Fruit fly (Drosophila melanogaster): ENCODE results near the gene odd.
A peak's percentile ranks its signal among the peaks of the same experiment; 100 is the strongest.

odd gene

dm6 chr2L:3598485-3598884, 8.1 kb downstream of the odd start (continued):
- TF ChIP-seq Eip75B (GFP tag; optimal IDR thresholded peaks at IDR 0.05) (peak; percentile 17), CG34406 (GFP tag; optimal IDR thresholded peaks at IDR 0.05) (peak; percentile 3), CG3919 (GFP tag; optimal IDR thresholded peaks at IDR 0.05) (peak; percentile 69), CG9139 (GFP tag; optimal IDR thresholded peaks at IDR 0.05) (no peak), CG3032 (tag; optimal IDR thresholded peaks at IDR 0.05) (peak; percentile 36), Hr39 (GFP tag; optimal IDR thresholded peaks at IDR 0.05) (peak; percentile 54), Sox14 (GFP tag; optimal IDR thresholded peaks at IDR 0.05) (peak; percentile 48), CG11294 (GFP tag; IDR thresholded peaks at IDR 0.05) (no peak), CG16779 (tag; optimal IDR thresholded peaks at IDR 0.05) (no peak), Hr4 (GFP tag; optimal IDR thresholded peaks at IDR 0.05) (peak; percentile 42), CG32006 (GFP tag; optimal IDR thresholded peaks at IDR 0.05) (peak; percentile 44), CG11762 (GFP tag; optimal IDR thresholded peaks at IDR 0.05; ENCODE audit: insufficient read depth) (no peak), achi (GFP tag; optimal IDR thresholded peaks at IDR 0.05) (peak; percentile 46), fkh (GFP tag; optimal IDR thresholded peaks at IDR 0.05) (no peak), Lpt (GFP tag; optimal IDR thresholded peaks at IDR 0.05) (no peak), CG6854 (GFP tag; optimal IDR thresholded peaks at IDR 0.05) (no peak), dac (GFP tag; optimal IDR thresholded peaks at IDR 0.05) (no peak), CG31627 (GFP tag; optimal IDR thresholded peaks at IDR 0.05) (peak; percentile 56)

- TF ChIP-seq Lpt (GFP tag; optimal IDR thresholded peaks at IDR 0.05) (no peak), lz (GFP tag; optimal IDR thresholded peaks at IDR 0.05) (peak; percentile 33), fd85E (GFP tag; optimal IDR thresholded peaks at IDR 0.05) (no peak), dac (GFP tag; optimal IDR thresholded peaks at IDR 0.05) (no peak), salr (GFP tag; optimal IDR thresholded peaks at IDR 0.05) (no peak), dsx (GFP tag; optimal IDR thresholded peaks at IDR 0.05; ENCODE audit: poor library complexity, severe bottlenecking) (no peak), CG8119 (GFP tag; IDR thresholded peaks at IDR 0.05) (no peak), eg (GFP tag; IDR thresholded peaks at IDR 0.05) (peak; percentile 47; the same call in 1 of the 3 replicates), CG15336 (GFP tag; IDR thresholded peaks at IDR 0.05) (peak; percentile 38; the same call in 1 of the 2 replicates), fd59A (GFP tag; optimal IDR thresholded peaks at IDR 0.05) (no peak), Sox14 (GFP tag; optimal IDR thresholded peaks at IDR 0.05) (no peak), Sox15 (GFP tag; optimal IDR thresholded peaks at IDR 0.05) (no peak), CG6792 (GFP tag; optimal IDR thresholded peaks at IDR 0.05) (peak; percentile 35), svp (GFP tag) (peak; percentile 77), CG3032 (tag; optimal IDR thresholded peaks at IDR 0.05) (peak; percentile 11), CG16779 (tag; optimal IDR thresholded peaks at IDR 0.05) (no peak), CG8632 (GFP tag; optimal IDR thresholded peaks at IDR 0.05) (no peak), CG3919 (GFP tag; optimal IDR thresholded peaks at IDR 0.05) (peak; percentile 32), spab (GFP tag; optimal IDR thresholded peaks at IDR 0.05) (no peak), CG7368 (GFP tag; optimal IDR thresholded peaks at IDR 0.05) (no peak), CG6163 (GFP tag; IDR thresholded peaks at IDR 0.05) (peak; percentile 71), vri (GFP tag; optimal IDR thresholded peaks at IDR 0.05) (no peak), CG6808 (GFP tag; optimal IDR thresholded peaks at IDR 0.05) (no peak), CG11902 (GFP tag; optimal IDR thresholded peaks at IDR 0.05) (no peak), CG10631 (GFP tag; optimal IDR thresholded peaks at IDR 0.05) (no peak), Ets21C (GFP tag; optimal IDR thresholded peaks at IDR 0.05) (no peak), fkh (GFP tag; optimal IDR thresholded peaks at IDR 0.05) (no peak), CG1621 (tag; optimal IDR thresholded peaks at IDR 0.05) (no peak), topi (GFP tag; optimal IDR thresholded peaks at IDR 0.05) (no peak), Gug (GFP tag; IDR thresholded peaks at IDR 0.05) (0 out of 2 replicates have a peak, but pooled peaks have one; percentile 18), CG10669 (GFP tag; optimal IDR thresholded peaks at IDR 0.05) (peak; percentile 22), Met (GFP tag; optimal IDR thresholded peaks at IDR 0.05) (no peak), Eip75B (GFP tag; optimal IDR thresholded peaks at IDR 0.05) (no peak), CG6276 (GFP tag; optimal IDR thresholded peaks at IDR 0.05) (no peak), CG8319 (GFP tag; optimal IDR thresholded peaks at IDR 0.05) (no peak), Blimp-1 (GFP tag; optimal IDR thresholded peaks at IDR 0.05) (no peak), CG11294 (GFP tag; IDR thresholded peaks at IDR 0.05) (0 out of 2 replicates have a peak, but pooled peaks have one; percentile 19), CG32006 (GFP tag; optimal IDR thresholded peaks at IDR 0.05) (peak; percentile 1), CG11762 (GFP tag; optimal IDR thresholded peaks at IDR 0.05; ENCODE audit: insufficient read depth) (no peak), Eip78C (GFP tag) (peak; percentile 48), ss (GFP tag; optimal IDR thresholded peaks at IDR 0.05) (no peak), net (GFP tag; optimal IDR thresholded peaks at IDR 0.05) (no peak), Hr4 (GFP tag; optimal IDR thresholded peaks at IDR 0.05) (no peak)
Observed at dm6 chr2L:3597126-3597525, 9.4 kb downstream of the odd start.
